Worm (Caenorhabditis elegans) whole organism, L1 larva: ENCODE data around the gene srxa-15.

Source experiments
- ama-1 ChIP-seq: fragments of 150-350 bp; optimal IDR thresholded peaks from 2 replicates; lab custom pipeline; 2014
- ces-1 ChIP-seq: fragments of 150-350 bp; optimal IDR thresholded peaks from 2 replicates; lab custom pipeline; 2014; ENCODE audit warnings: missing biosample characterization, missing genetic modification reagents, missing genetic modification characterization
- dpl-1 ChIP-seq, 3 experiments: fragments of 150-350 bp in 2 of 3; sonication (generic microtip) in 1 of 3; optimal IDR thresholded peaks; 2 replicates each; lab custom pipeline; 2014 to 2017; ENCODE audit warnings: missing biosample characterization in 3 of 3, missing genetic modification characterization in 3 of 3, missing genetic modification reagents in 3 of 3
- lin-13 ChIP-seq: fragments of 150-350 bp; optimal IDR thresholded peaks from 2 replicates; lab custom pipeline; 2014; ENCODE audit warnings: missing biosample characterization, missing genetic modification reagents, missing genetic modification characterization
- lir-3 ChIP-seq: sonication (generic microtip); optimal IDR thresholded peaks from 2 replicates; lab custom pipeline; 2016; ENCODE audit warnings: mild to moderate bottlenecking, missing genetic modification characterization, moderate library complexity, missing compliant biosample characterization; ENCODE audit not compliant: poor library complexity
- nhr-237 ChIP-seq: fragments of 150-350 bp; optimal IDR thresholded peaks from 2 replicates; lab custom pipeline; 2014; ENCODE audit warnings: missing biosample characterization, missing genetic modification characterization
- nhr-71 ChIP-seq: sonication (generic microtip); optimal IDR thresholded peaks from 2 replicates; lab custom pipeline; 2016; ENCODE audit warnings: mild to moderate bottlenecking, missing genetic modification characterization, moderate library complexity, missing compliant biosample characterization
- skn-1 ChIP-seq: fragments of 150-350 bp; optimal IDR thresholded peaks from 2 replicates; lab custom pipeline; 2014; ENCODE audit warnings: missing biosample characterization, missing genetic modification characterization
- sup-37 ChIP-seq: fragments of 200-800 bp; sonication (Bioruptor generic); optimal IDR thresholded peaks from 2 replicates; lab custom pipeline; 2018; ENCODE audit warnings: mild to moderate bottlenecking, missing genetic modification characterization, missing compliant biosample characterization
- tbx-2 ChIP-seq: sonication (generic microtip); optimal IDR thresholded peaks from 2 replicates; lab custom pipeline; 2016; ENCODE audit warnings: missing genetic modification characterization, missing compliant biosample characterization
- unc-62 ChIP-seq: fragments of 150-350 bp; optimal IDR thresholded peaks from 2 replicates; lab custom pipeline; 2014; ENCODE audit warnings: missing biosample characterization, missing genetic modification reagents, missing genetic modification characterization

- no peak for TF ChIP-seq lin-13 (GFP tag; lab: Kevin White, UChicago)
- no peak for TF ChIP-seq lir-3 (tag; lab: Kevin White, UChicago)
- no peak for TF ChIP-seq nhr-237 (tag; lab: Kevin White, UChicago)
- TF ChIP-seq tbx-2, result no peak
- no peak for TF ChIP-seq ama-1 (lab: Kevin White, UChicago)
- TF ChIP-seq sup-37, result no peak
- TF ChIP-seq ces-1 (GFP tag; lab: Kevin White, UChicago), result no peak
- TF ChIP-seq skn-1 (tag; lab: Kevin White, UChicago), result no peak
- no peak for TF ChIP-seq nhr-71 (tag; lab: Kevin White, UChicago)
- no peak for TF ChIP-seq unc-62
- no peak for TF ChIP-seq dpl-1 (GFP tag; optimal IDR thresholded peaks at IDR 0.05; lab: Kevin White, UChicago)
Observed at ce11 chrV:20655174-20655573, 13.2 kb downstream of the srxa-15 start.
